Worm (Caenorhabditis elegans) whole organism, L2 larva: Measurements from ENCODE around the gene T28D9.4.

Experiments
- F13H6.1 ChIP-seq: sonication (generic microtip); optimal IDR thresholded peaks from 2 replicates; lab custom pipeline; 2016; ENCODE audit warnings: missing genetic modification characterization, missing compliant biosample characterization
- ZK546.5 ChIP-seq: sonication (generic microtip); optimal IDR thresholded peaks from 2 replicates; lab custom pipeline; 2017; ENCODE audit warnings: missing biosample characterization, missing genetic modification characterization
- alr-1 ChIP-seq: fragments of 150-350 bp; optimal IDR thresholded peaks from 2 replicates; lab custom pipeline; 2014; ENCODE audit warnings: missing biosample characterization, missing genetic modification characterization
- blmp-1 ChIP-seq: sonication (generic microtip); optimal IDR thresholded peaks from 2 replicates; lab custom pipeline; 2017; ENCODE audit warnings: missing genetic modification characterization, mild to moderate bottlenecking, missing compliant biosample characterization, antibody characterized with exemption, moderate library complexity; ENCODE audit not compliant: insufficient read depth
- ceh-16 ChIP-seq: fragments of 150-350 bp; optimal IDR thresholded peaks from 2 replicates; lab custom pipeline; 2014; ENCODE audit warnings: missing biosample characterization, missing genetic modification characterization
- ceh-82 ChIP-seq: fragments of 150-350 bp; optimal IDR thresholded peaks from 2 replicates; lab custom pipeline; 2014; ENCODE audit warnings: missing biosample characterization, missing genetic modification characterization
- dmd-4 ChIP-seq: sonication (generic microtip); optimal IDR thresholded peaks from 2 replicates; lab custom pipeline; 2017; ENCODE audit warnings: missing biosample characterization, missing genetic modification characterization
- elt-1 ChIP-seq: fragments of 150-350 bp; optimal IDR thresholded peaks from 2 replicates; lab custom pipeline; 2014; ENCODE audit warnings: missing biosample characterization, missing genetic modification characterization
- elt-3 ChIP-seq: sonication (generic microtip); optimal IDR thresholded peaks from 2 replicates; lab custom pipeline; 2017; ENCODE audit warnings: missing biosample characterization, missing genetic modification characterization
- fos-1 ChIP-seq: fragments of 150-350 bp; optimal IDR thresholded peaks from 2 replicates; lab custom pipeline; 2014; ENCODE audit warnings: missing biosample characterization, missing genetic modification characterization
- gmeb-1 ChIP-seq: fragments of 150-350 bp; optimal IDR thresholded peaks from 2 replicates; lab custom pipeline; 2014; ENCODE audit warnings: missing biosample characterization, missing genetic modification characterization
- lin-39 ChIP-seq: fragments of 150-350 bp; optimal IDR thresholded peaks from 2 replicates; lab custom pipeline; 2014; ENCODE audit warnings: missing biosample characterization, missing genetic modification reagents, missing genetic modification characterization
- lsy-2 ChIP-seq, 2 experiments: fragments of 150-350 bp in 1 of 2; sonication (generic microtip) in 1 of 2; optimal IDR thresholded peaks; 2 replicates each; lab custom pipeline; 2014 to 2017; ENCODE audit warnings: missing biosample characterization in 2 of 2, missing genetic modification characterization in 2 of 2
- mab-5 ChIP-seq: fragments of 150-350 bp; optimal IDR thresholded peaks from 2 replicates; lab custom pipeline; 2014; ENCODE audit warnings: missing biosample characterization, missing genetic modification characterization
- mbf-1 ChIP-seq: sonication (generic microtip); optimal IDR thresholded peaks from 2 replicates; lab custom pipeline; 2017; ENCODE audit warnings: missing biosample characterization, missing genetic modification characterization
- mdl-1 ChIP-seq, 2 experiments: fragments of 150-350 bp in 1 of 2; sonication (generic microtip) in 1 of 2; optimal IDR thresholded peaks; 2 replicates each; lab custom pipeline; 2017; ENCODE audit warnings: missing biosample characterization in 2 of 2, missing genetic modification characterization in 2 of 2
- nhr-10 ChIP-seq: sonication (generic microtip); optimal IDR thresholded peaks from 2 replicates; lab custom pipeline; 2017; ENCODE audit warnings: missing biosample characterization, missing genetic modification characterization
- nhr-11 ChIP-seq: fragments of 150-350 bp; optimal IDR thresholded peaks from 2 replicates; lab custom pipeline; 2014; ENCODE audit warnings: missing biosample characterization, missing genetic modification characterization
- nhr-12 ChIP-seq: fragments of 150-350 bp; optimal IDR thresholded peaks from 2 replicates; lab custom pipeline; 2014; ENCODE audit warnings: missing biosample characterization, missing genetic modification characterization
- nhr-129 ChIP-seq: fragments of 150-350 bp; optimal IDR thresholded peaks from 2 replicates; lab custom pipeline; 2014; ENCODE audit warnings: missing biosample characterization, missing genetic modification characterization
- nhr-237 ChIP-seq: fragments of 150-350 bp; optimal IDR thresholded peaks from 2 replicates; lab custom pipeline; 2014; ENCODE audit warnings: missing biosample characterization, missing genetic modification characterization
- nhr-25 ChIP-seq: fragments of 150-350 bp; sonication (generic microtip); optimal IDR thresholded peaks from 3 replicates; lab custom pipeline; 2014; ENCODE audit warnings: missing biosample characterization, missing genetic modification characterization
- nhr-6 ChIP-seq: fragments of 150-350 bp; optimal IDR thresholded peaks from 2 replicates; lab custom pipeline; 2014; ENCODE audit warnings: missing biosample characterization, missing genetic modification characterization
- nhr-77 ChIP-seq: fragments of 150-350 bp; optimal IDR thresholded peaks from 2 replicates; lab custom pipeline; 2014; ENCODE audit warnings: missing biosample characterization, missing genetic modification characterization
- sem-4 ChIP-seq: fragments of 150-350 bp; optimal IDR thresholded peaks from 2 replicates; lab custom pipeline; 2014; ENCODE audit warnings: missing biosample characterization, missing genetic modification reagents, missing genetic modification characterization
- skn-1 ChIP-seq: sonication (generic microtip); optimal IDR thresholded peaks from 2 replicates; lab custom pipeline; 2017; ENCODE audit warnings: missing biosample characterization, missing genetic modification characterization
- sma-3 ChIP-seq: sonication (generic microtip); optimal IDR thresholded peaks from 2 replicates; lab custom pipeline; 2016; ENCODE audit warnings: missing genetic modification reagents, missing genetic modification characterization, missing compliant biosample characterization
- sma-9 ChIP-seq, 2 experiments: fragments of 150-350 bp in 1 of 2; sonication (generic microtip) in 1 of 2; optimal IDR thresholded peaks; 2 replicates each; lab custom pipeline; 2014 to 2016; ENCODE audit warnings: missing genetic modification characterization in 2 of 2, mild to moderate bottlenecking in 1 of 2, missing biosample characterization in 1 of 2, missing compliant biosample characterization in 1 of 2, missing genetic modification reagents in 1 of 2, moderate library complexity in 1 of 2
- unc-39 ChIP-seq: fragments of 150-350 bp; optimal IDR thresholded peaks from 2 replicates; lab custom pipeline; 2014; ENCODE audit warnings: missing biosample characterization, missing genetic modification characterization
- unc-62 ChIP-seq: fragments of 150-350 bp; optimal IDR thresholded peaks from 2 replicates; lab custom pipeline; 2014; ENCODE audit warnings: missing biosample characterization, missing genetic modification reagents, missing genetic modification characterization
- zag-1 ChIP-seq: fragments of 150-350 bp; optimal IDR thresholded peaks from 2 replicates; lab custom pipeline; 2014; ENCODE audit warnings: missing biosample characterization, missing genetic modification characterization
- ztf-1 ChIP-seq: fragments of 200-800 bp; sonication (Bioruptor generic); conservative IDR thresholded peaks from 2 replicates; pipeline ENCODE4 v1.3.6; 2022; ENCODE audit warnings: missing genetic modification characterization, missing compliant biosample characterization
- ztf-4 ChIP-seq: fragments of 150-350 bp; optimal IDR thresholded peaks from 2 replicates; lab custom pipeline; 2014; ENCODE audit warnings: missing biosample characterization, missing genetic modification characterization

Gene T28D9.4

ce11 chrII:6520103-6520502, 43.3 kb downstream of the T28D9.4 start:
- no peak for TF ChIP-seq lin-39 (tag; lab: Kevin White, UChicago)
- no peak for TF ChIP-seq nhr-6 (tag; lab: Kevin White, UChicago)
- no peak for TF ChIP-seq alr-1 (tag; lab: Kevin White, UChicago)
- no peak for TF ChIP-seq skn-1 (tag; lab: Kevin White, UChicago)
- TF ChIP-seq unc-39 (tag; lab: Kevin White, UChicago): no peak
- no peak for TF ChIP-seq nhr-129
- no peak for TF ChIP-seq nhr-11 (tag; lab: Kevin White, UChicago)
- TF ChIP-seq nhr-12 (tag; lab: Kevin White, UChicago): no peak
- TF ChIP-seq nhr-77 (tag; lab: Kevin White, UChicago): no peak
- peak; percentile 17 for TF ChIP-seq sma-9 (GFP tag; optimal IDR thresholded peaks at IDR 0.05; lab: Kevin White, UChicago)
- TF ChIP-seq sma-9 (tag; optimal IDR thresholded peaks at IDR 0.05; lab: Kevin White, UChicago): no peak
- TF ChIP-seq ceh-82 (tag; lab: Kevin White, UChicago): no peak
- TF ChIP-seq fos-1: peak; percentile 42
- no peak for TF ChIP-seq nhr-25 (tag; lab: Kevin White, UChicago)
- TF ChIP-seq blmp-1 (tag; lab: Kevin White, UChicago): no peak
- TF ChIP-seq mab-5 (tag; lab: Kevin White, UChicago): no peak
- TF ChIP-seq ztf-1 (GFP tag; lab: Robert Waterston, UW): no peak

ce11 chrII:6521316-6521715, 44.6 kb downstream of the T28D9.4 start, which contains the start of gene toe-2:
Gene toe-2, minus strand, starts transcription at chrII:6521385.
- TF ChIP-seq ztf-1 (GFP tag; lab: Robert Waterston, UW): no peak
- TF ChIP-seq unc-39 (tag; lab: Kevin White, UChicago): no peak
- TF ChIP-seq sma-9 (GFP tag; optimal IDR thresholded peaks at IDR 0.05; lab: Kevin White, UChicago): no peak
- no peak for TF ChIP-seq sma-9 (tag; optimal IDR thresholded peaks at IDR 0.05; lab: Kevin White, UChicago)
- TF ChIP-seq lin-39 (tag; lab: Kevin White, UChicago): no peak
- TF ChIP-seq mdl-1 (tag; optimal IDR thresholded peaks at IDR 0.05; lab: Kevin White, UChicago): no peak
- TF ChIP-seq gmeb-1 (tag; lab: Kevin White, UChicago): no peak
- no peak for TF ChIP-seq zag-1 (tag; lab: Kevin White, UChicago)
- TF ChIP-seq sma-3 (GFP tag; lab: Kevin White, UChicago): no peak
- TF ChIP-seq nhr-25 (tag; lab: Kevin White, UChicago): no peak
- no peak for TF ChIP-seq mbf-1
- TF ChIP-seq nhr-77 (tag; lab: Kevin White, UChicago): no peak
- no peak for TF ChIP-seq elt-1 (tag; lab: Kevin White, UChicago)
- no peak for TF ChIP-seq ztf-4 (tag; lab: Kevin White, UChicago)
- TF ChIP-seq dmd-4: no peak
- no peak for TF ChIP-seq nhr-6 (tag; lab: Kevin White, UChicago)
- no peak for TF ChIP-seq ZK546.5 (tag; lab: Kevin White, UChicago)
- TF ChIP-seq sem-4 (tag; lab: Kevin White, UChicago): no peak
- no peak for TF ChIP-seq nhr-237
- TF ChIP-seq lsy-2 (tag; optimal IDR thresholded peaks at IDR 0.05; lab: Kevin White, UChicago): no peak
- no peak for TF ChIP-seq elt-3 (tag; lab: Kevin White, UChicago)

ce11 chrII:6522622-6523254, 46.0 kb downstream of the T28D9.4 start:
- TF ChIP-seq elt-1 (tag; lab: Kevin White, UChicago) (no peak), sma-9 (GFP tag; optimal IDR thresholded peaks at IDR 0.05; lab: Kevin White, UChicago) (peak; percentile 31), sma-9 (tag; optimal IDR thresholded peaks at IDR 0.05; lab: Kevin White, UChicago) (no peak), F13H6.1 (tag; lab: Kevin White, UChicago) (peak; percentile 12)

- TF ChIP-seq ceh-16 (tag; lab: Kevin White, UChicago): no peak
- no peak for TF ChIP-seq nhr-25 (tag; lab: Kevin White, UChicago)
- TF ChIP-seq nhr-10 (tag; lab: Kevin White, UChicago): no peak
- TF ChIP-seq sma-9 (GFP tag; optimal IDR thresholded peaks at IDR 0.05; lab: Kevin White, UChicago): no peak
- TF ChIP-seq sma-9 (tag; optimal IDR thresholded peaks at IDR 0.05; lab: Kevin White, UChicago): no peak
Observed at ce11 chrII:6523940-6524339, 47.2 kb downstream of the T28D9.4 start.

ce11 chrII:6524501-6524977, 47.8 kb downstream of the T28D9.4 start, which contains the start of gene C56E6.2:
Gene C56E6.2, plus strand, starts transcription at chrII:6524927.
- no peak for TF ChIP-seq unc-62 (GFP tag; lab: Kevin White, UChicago)
- TF ChIP-seq fos-1: peak; percentile 16
